Worm (Caenorhabditis elegans) whole organism, young adult: ENCODE data around the gene C51E3.10.

Source experiments
- F10E7.11 ChIP-seq: sonication (generic microtip); optimal IDR thresholded peaks from 2 replicates; lab custom pipeline; 2017; ENCODE audit warnings: mild to moderate bottlenecking, missing genetic modification characterization, moderate library complexity, missing compliant biosample characterization
- F52B5.7 ChIP-seq: sonication (generic microtip); optimal IDR thresholded peaks from 2 replicates; lab custom pipeline; 2016; ENCODE audit warnings: mild to moderate bottlenecking, missing genetic modification characterization, missing compliant biosample characterization
- F55B11.4 ChIP-seq: sonication (generic microtip); optimal IDR thresholded peaks from 2 replicates; lab custom pipeline; 2016; ENCODE audit warnings: missing compliant biosample characterization, missing genetic modification characterization, borderline replicate concordance; ENCODE audit not compliant: insufficient read depth
- F57C9.4 ChIP-seq: sonication (generic microtip); optimal IDR thresholded peaks from 2 replicates; lab custom pipeline; 2017; ENCODE audit warnings: mild to moderate bottlenecking, missing genetic modification characterization, missing compliant biosample characterization
- T26A5.8 ChIP-seq: sonication (generic microtip); optimal IDR thresholded peaks from 2 replicates; lab custom pipeline; 2016; ENCODE audit warnings: missing genetic modification characterization, missing compliant biosample characterization
- Y67H2A.10 ChIP-seq: fragments of 200-800 bp; sonication (Bioruptor generic); conservative IDR thresholded peaks from 2 replicates; pipeline ENCODE4 v1.3.6; 2022; ENCODE audit warnings: missing genetic modification reagents, missing genetic modification characterization, missing compliant biosample characterization
- Y95B8A.8 ChIP-seq: fragments of 200-800 bp; sonication (Bioruptor generic); IDR thresholded peaks from 2 replicates; pipeline ENCODE4 v1.3.6; 2022; ENCODE audit warnings: missing genetic modification reagents, missing genetic modification characterization, missing compliant biosample characterization
- aptf-3 ChIP-seq: fragments of 200-800 bp; sonication (Bioruptor generic); IDR thresholded peaks from 2 replicates; pipeline ENCODE4 v1.3.6; 2022; ENCODE audit warnings: missing genetic modification characterization, missing compliant biosample characterization
- athp-1 ChIP-seq: sonication (generic microtip); optimal IDR thresholded peaks from 2 replicates; lab custom pipeline; 2017; ENCODE audit warnings: mild to moderate bottlenecking, missing genetic modification characterization, missing compliant biosample characterization
- attf-6 ChIP-seq: fragments of 200-800 bp; sonication (Bioruptor generic); IDR thresholded peaks from 2 replicates; pipeline ENCODE4 v1.3.6; 2022; ENCODE audit warnings: missing genetic modification reagents, missing genetic modification characterization, missing compliant biosample characterization
- bed-1 ChIP-seq: fragments of 200-800 bp; sonication (Bioruptor generic); IDR thresholded peaks from 2 replicates; pipeline ENCODE4 v1.3.6; 2022; ENCODE audit warnings: missing genetic modification reagents, missing genetic modification characterization, missing compliant biosample characterization
- cebp-1 ChIP-seq, 2 experiments: fragments of 200-800 bp in 1 of 2; sonication (Bioruptor generic) in 1 of 2; sonication (generic microtip) in 1 of 2; IDR thresholded peaks in 1 of 2; optimal IDR thresholded peaks in 1 of 2; 2 replicates each; pipeline versions ENCODE4 v1.3.6 to Lab custom; 2017 to 2022; ENCODE audit warnings: missing compliant biosample characterization in 2 of 2, missing genetic modification characterization in 2 of 2, mild to moderate bottlenecking in 1 of 2, missing genetic modification reagents in 1 of 2, moderate library complexity in 1 of 2
- ceh-91 ChIP-seq: fragments of 200-800 bp; sonication (Bioruptor generic); IDR thresholded peaks from 2 replicates; pipeline ENCODE4 v1.3.6; 2022; ENCODE audit warnings: missing genetic modification reagents, missing genetic modification characterization, missing compliant biosample characterization
- dox-1 ChIP-seq: fragments of 200-800 bp; sonication (Bioruptor generic); IDR thresholded peaks from 2 replicates; pipeline ENCODE4 v1.3.6; 2022; ENCODE audit warnings: missing genetic modification reagents, missing genetic modification characterization, missing compliant biosample characterization
- dpl-1 ChIP-seq: fragments of 150-350 bp; optimal IDR thresholded peaks from 2 replicates; lab custom pipeline; 2014; ENCODE audit warnings: missing biosample characterization, missing genetic modification reagents, missing genetic modification characterization
- egl-44 ChIP-seq: fragments of 200-800 bp; sonication (Bioruptor generic); IDR thresholded peaks from 2 replicates; pipeline ENCODE4 v1.3.6; 2022; ENCODE audit warnings: missing genetic modification reagents, missing genetic modification characterization, missing compliant biosample characterization
- egrh-3 ChIP-seq: fragments of 200-800 bp; sonication (Bioruptor generic); IDR thresholded peaks from 2 replicates; pipeline ENCODE4 v1.3.6; 2022; ENCODE audit warnings: missing genetic modification reagents, missing genetic modification characterization, missing compliant biosample characterization
- hlh-26 ChIP-seq: fragments of 200-800 bp; sonication (Bioruptor generic); conservative IDR thresholded peaks from 2 replicates; pipeline ENCODE4 v1.3.6; 2022; ENCODE audit warnings: missing genetic modification reagents, missing genetic modification characterization, missing compliant biosample characterization
- hmg-1.2 ChIP-seq: fragments of 200-800 bp; sonication (Bioruptor generic); IDR thresholded peaks from 2 replicates; pipeline ENCODE4 v1.3.6; 2022; ENCODE audit warnings: missing genetic modification reagents, missing genetic modification characterization, missing compliant biosample characterization
- lag-1 ChIP-seq: fragments of 200-800 bp; sonication (Bioruptor generic); IDR thresholded peaks from 2 replicates; pipeline ENCODE4 v1.3.6; 2022; ENCODE audit warnings: missing genetic modification reagents, missing genetic modification characterization, missing compliant biosample characterization
- let-607 ChIP-seq, 2 experiments: fragments of 200-800 bp in 1 of 2; sonication (Bioruptor generic) in 1 of 2; sonication (generic microtip) in 1 of 2; optimal IDR thresholded peaks; 2 replicates each; lab custom pipeline; 2016 to 2018; ENCODE audit warnings: mild to moderate bottlenecking in 2 of 2, missing compliant biosample characterization in 2 of 2, missing genetic modification characterization in 2 of 2, moderate library complexity in 2 of 2, missing genotype in 1 of 2
- lin-54 ChIP-seq: fragments of 200-800 bp; sonication (Bioruptor generic); optimal IDR thresholded peaks from 2 replicates; lab custom pipeline; 2018; ENCODE audit warnings: mild to moderate bottlenecking, missing genetic modification characterization, missing compliant biosample characterization
- madf-3 ChIP-seq: fragments of 200-800 bp; sonication (Bioruptor generic); IDR thresholded peaks from 2 replicates; pipeline ENCODE4 v1.3.6; 2022; ENCODE audit warnings: missing genetic modification reagents, missing genetic modification characterization, missing compliant biosample characterization
- mcd-1 ChIP-seq: fragments of 200-800 bp; sonication (Bioruptor generic); IDR thresholded peaks from 2 replicates; pipeline ENCODE4 v1.3.6; 2022; ENCODE audit warnings: missing genetic modification reagents, missing genetic modification characterization, missing compliant biosample characterization
- mes-4 ChIP-seq: sonication (generic microtip); optimal IDR thresholded peaks from 2 replicates; lab custom pipeline; 2016; ENCODE audit warnings: missing genotype, missing genetic modification characterization, missing compliant biosample characterization
- nhr-80 ChIP-seq: sonication (generic microtip); optimal IDR thresholded peaks from 2 replicates; lab custom pipeline; 2016; ENCODE audit warnings: missing genetic modification characterization, missing compliant biosample characterization
- pha-4 ChIP-seq: fragments of 150-350 bp; sonication (generic microtip); optimal IDR thresholded peaks from 2 replicates; lab custom pipeline; 2014; ENCODE audit warnings: missing biosample characterization, missing genetic modification reagents, missing genetic modification characterization
- sdz-38 ChIP-seq: sonication (generic microtip); optimal IDR thresholded peaks from 2 replicates; lab custom pipeline; 2016; ENCODE audit warnings: missing genotype, missing genetic modification characterization, missing compliant biosample characterization
- snpc-1.3 ChIP-seq: sonication (generic microtip); optimal IDR thresholded peaks from 2 replicates; lab custom pipeline; 2017; ENCODE audit warnings: missing genetic modification characterization, mild to moderate bottlenecking, missing compliant biosample characterization, antibody characterized with exemption, moderate library complexity, missing genotype, missing genetic modification reagents; ENCODE audit not compliant: insufficient read depth
- tlf-1 ChIP-seq: fragments of 200-800 bp; sonication (Bioruptor generic); optimal IDR thresholded peaks from 2 replicates; lab custom pipeline; 2018; ENCODE audit warnings: mild to moderate bottlenecking, missing genetic modification characterization, missing compliant biosample characterization
- xnd-1 ChIP-seq: sonication (generic microtip); optimal IDR thresholded peaks from 2 replicates; lab custom pipeline; 2016; ENCODE audit warnings: missing genotype, missing genetic modification reagents, missing genetic modification characterization, missing compliant biosample characterization
- ztf-25 ChIP-seq: fragments of 200-800 bp; sonication (Bioruptor generic); IDR thresholded peaks from 2 replicates; pipeline ENCODE4 v1.3.6; 2022; ENCODE audit warnings: missing genetic modification reagents, missing genetic modification characterization, missing compliant biosample characterization
- ztf-26 ChIP-seq: sonication (generic microtip); optimal IDR thresholded peaks from 2 replicates; lab custom pipeline; 2017; ENCODE audit warnings: missing genetic modification characterization, missing compliant biosample characterization

C51E3.10 gene

ce11 chrV:10191242-10191641 lies 30.3 kb upstream of the C51E3.10 start:
- TF ChIP-seq F52B5.7 (tag; lab: Kevin White, UChicago) (no peak), nhr-80 (tag; lab: Kevin White, UChicago) (peak; percentile 23), hmg-1.2 (no peak), pha-4 (tag; lab: Kevin White, UChicago) (no peak)

- TF ChIP-seq ceh-91 (GFP tag; lab: Robert Waterston, UW) (no peak), pha-4 (tag; lab: Kevin White, UChicago) (no peak), let-607 (tag; optimal IDR thresholded peaks at IDR 0.05; lab: Kevin White, UChicago) (peak in 1 of 2 experiments; percentile 16), mcd-1 (GFP tag; lab: Robert Waterston, UW) (no peak), dox-1 (no peak), nhr-80 (tag; lab: Kevin White, UChicago) (peak; percentile 69), Y95B8A.8 (GFP tag; lab: Robert Waterston, UW) (no peak)
Observed at ce11 chrV:10190081-10190556, 29.2 kb upstream of the C51E3.10 start, which contains the start of gene ZK856.5. ZK856.5 (minus strand) TSS chrV:10190131.

ce11 chrV:10185719-10186118 lies 24.8 kb upstream of the C51E3.10 start, which contains the start of gene ZK856.18:
ZK856.18 (minus strand) TSS chrV:10186007.
- no peak for TF ChIP-seq tlf-1
- TF ChIP-seq F10E7.11 (tag; lab: Kevin White, UChicago) = no peak
- TF ChIP-seq madf-3 = no peak
- no peak for TF ChIP-seq F52B5.7 (tag; lab: Kevin White, UChicago)
- TF ChIP-seq bed-1 (GFP tag; lab: Robert Waterston, UW) = no peak
- TF ChIP-seq athp-1 (tag; lab: Kevin White, UChicago) = no peak
- no peak for TF ChIP-seq hlh-26 (GFP tag; lab: Robert Waterston, UW)
- no peak for TF ChIP-seq T26A5.8
- TF ChIP-seq ztf-26 (tag; lab: Kevin White, UChicago) = no peak
- no peak for TF ChIP-seq ztf-25 (GFP tag; lab: Robert Waterston, UW)
- no peak for TF ChIP-seq lin-54
- no peak for TF ChIP-seq sdz-38 (tag; lab: Kevin White, UChicago)
- TF ChIP-seq pha-4 (tag; lab: Kevin White, UChicago) = no peak
- TF ChIP-seq lag-1 (GFP tag; lab: Robert Waterston, UW) = no peak
- no peak for TF ChIP-seq Y67H2A.10 (GFP tag; lab: Robert Waterston, UW)
- no peak for TF ChIP-seq egl-44 (GFP tag; lab: Robert Waterston, UW)
- no peak for TF ChIP-seq egrh-3 (GFP tag; lab: Robert Waterston, UW)

ce11 chrV:10183810-10184209 lies 22.9 kb upstream of the C51E3.10 start:
- no peak for TF ChIP-seq F57C9.4 (tag; lab: Kevin White, UChicago)
- no peak for TF ChIP-seq attf-6 (GFP tag; lab: Robert Waterston, UW)
- no peak for TF ChIP-seq xnd-1 (tag; lab: Kevin White, UChicago)
- no peak for TF ChIP-seq pha-4 (tag; lab: Kevin White, UChicago)
- no peak for TF ChIP-seq mcd-1 (GFP tag; lab: Robert Waterston, UW)
- no peak for TF ChIP-seq cebp-1 (GFP tag; IDR thresholded peaks at IDR 0.05; lab: Robert Waterston, UW)
- no peak for TF ChIP-seq cebp-1 (tag; optimal IDR thresholded peaks at IDR 0.05; lab: Kevin White, UChicago)
- no peak for TF ChIP-seq aptf-3 (GFP tag; lab: Robert Waterston, UW)
- no peak for TF ChIP-seq F55B11.4 (tag; lab: Kevin White, UChicago)
- no peak for TF ChIP-seq dpl-1 (GFP tag; lab: Kevin White, UChicago)
- TF ChIP-seq mes-4 (tag; lab: Kevin White, UChicago) = no peak
- TF ChIP-seq snpc-1.3 (tag; lab: Kevin White, UChicago) = no peak
